Worm (Caenorhabditis elegans): ENCODE measurements around the gene B0001.7.

B0001.7 gene

DNA sequence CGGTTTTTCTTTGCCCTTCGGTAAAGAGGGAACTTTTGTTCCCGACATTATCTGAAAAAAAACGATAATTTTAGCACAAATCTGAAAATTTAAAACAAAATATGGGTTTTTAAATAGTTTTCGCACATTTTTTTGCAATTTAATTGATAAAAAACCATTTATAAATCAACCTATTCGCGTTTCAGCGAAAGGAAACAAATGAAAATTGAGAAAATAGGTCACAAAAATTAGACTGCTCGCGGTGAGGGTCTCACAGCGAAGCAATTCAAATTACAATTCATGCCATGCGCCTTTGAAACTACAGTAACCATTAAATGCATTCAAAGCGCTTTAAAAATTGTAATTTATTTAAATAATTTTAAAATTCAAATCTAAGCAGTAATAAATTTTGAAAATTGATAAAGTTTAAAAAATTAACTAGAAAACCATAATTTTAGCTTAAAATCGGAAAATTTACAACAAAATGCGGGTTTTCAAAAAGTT is at the start of gene B0001.7:
TSS of gene B0001.7 (minus strand) at position 51 of the 483 bp plus-strand sequence.
- TF ChIP-seq flt-1 (GFP tag; IDR thresholded peaks at IDR 0.05): no peak
- no peak for TF ChIP-seq tab-1 (GFP tag; IDR thresholded peaks at IDR 0.05)
- no peak for TF ChIP-seq ztf-23 (GFP tag; IDR thresholded peaks at IDR 0.05)
- no peak for TF ChIP-seq ref-1 (GFP tag; conservative IDR thresholded peaks at IDR 0.05)
- no peak for TF ChIP-seq cog-1 (tag; optimal IDR thresholded peaks at IDR 0.05)
- no peak for TF ChIP-seq ztf-29 (GFP tag; IDR thresholded peaks at IDR 0.05)
- TF ChIP-seq T22C8.4 (GFP tag; IDR thresholded peaks at IDR 0.05): no peak

DNA sequence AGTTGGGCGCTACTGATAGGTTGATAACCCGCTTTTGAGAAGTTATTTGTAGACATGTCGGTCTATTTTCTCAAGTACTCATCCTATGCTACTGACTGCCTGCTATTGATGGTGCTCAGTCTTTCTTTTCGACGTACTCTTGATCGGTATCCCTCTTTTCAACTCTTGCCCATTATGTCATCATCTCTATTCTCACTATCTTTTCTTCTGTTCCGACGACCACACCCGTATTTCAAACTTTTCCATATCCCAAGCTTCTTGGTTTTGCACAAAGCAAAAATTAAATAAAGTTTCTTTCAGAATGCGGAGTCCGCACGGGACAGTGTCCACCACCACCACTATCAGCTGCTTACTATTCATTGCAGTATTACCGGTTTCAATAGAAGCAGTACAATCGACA is 48.9 kb upstream of the B0001.7 start, which contains the start of gene F35G2.1:
TSS of gene F35G2.1 (plus strand) at position 301 of the 400 bp plus-strand sequence.
- TF ChIP-seq tab-1 (GFP tag; IDR thresholded peaks at IDR 0.05): no peak

DNA sequence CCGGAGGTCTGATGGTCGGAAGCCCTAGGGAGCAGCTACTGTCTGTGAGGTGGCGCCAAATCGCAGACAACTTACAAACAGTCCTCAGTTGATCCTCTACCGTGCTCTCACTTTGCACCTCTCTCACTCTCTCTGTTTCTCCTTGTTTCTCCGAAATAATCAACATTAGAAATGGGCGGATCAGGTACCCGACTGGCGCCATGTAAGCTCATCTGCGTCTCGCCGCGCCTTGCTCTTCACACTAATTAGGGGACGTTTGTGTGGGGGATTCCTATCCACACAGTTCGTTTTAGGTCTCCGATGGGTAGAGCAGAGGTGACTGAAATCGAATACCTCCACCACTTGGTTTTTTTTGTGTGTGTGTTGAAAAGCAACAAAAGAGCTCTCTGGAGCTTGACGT is 48.0 kb upstream of the B0001.7 start:
- TF ChIP-seq ztf-23 (GFP tag; IDR thresholded peaks at IDR 0.05): no peak

ce11 chrIV:12200812-12201211 is 46.8 kb upstream of the B0001.7 start:
- TF ChIP-seq flt-1 (GFP tag; IDR thresholded peaks at IDR 0.05) (no peak), cog-1 (tag; optimal IDR thresholded peaks at IDR 0.05) (no peak), ztf-29 (GFP tag; IDR thresholded peaks at IDR 0.05) (no peak), tab-1 (GFP tag; IDR thresholded peaks at IDR 0.05) (no peak), klf-2 (GFP tag; conservative IDR thresholded peaks at IDR 0.05) (no peak), ztf-23 (GFP tag; IDR thresholded peaks at IDR 0.05) (no peak), ref-1 (GFP tag; conservative IDR thresholded peaks at IDR 0.05) (no peak), T22C8.4 (GFP tag; IDR thresholded peaks at IDR 0.05) (no peak), med-1 (GFP tag; optimal IDR thresholded peaks at IDR 0.05; ENCODE audit: insufficient read depth) (no peak)

DNA sequence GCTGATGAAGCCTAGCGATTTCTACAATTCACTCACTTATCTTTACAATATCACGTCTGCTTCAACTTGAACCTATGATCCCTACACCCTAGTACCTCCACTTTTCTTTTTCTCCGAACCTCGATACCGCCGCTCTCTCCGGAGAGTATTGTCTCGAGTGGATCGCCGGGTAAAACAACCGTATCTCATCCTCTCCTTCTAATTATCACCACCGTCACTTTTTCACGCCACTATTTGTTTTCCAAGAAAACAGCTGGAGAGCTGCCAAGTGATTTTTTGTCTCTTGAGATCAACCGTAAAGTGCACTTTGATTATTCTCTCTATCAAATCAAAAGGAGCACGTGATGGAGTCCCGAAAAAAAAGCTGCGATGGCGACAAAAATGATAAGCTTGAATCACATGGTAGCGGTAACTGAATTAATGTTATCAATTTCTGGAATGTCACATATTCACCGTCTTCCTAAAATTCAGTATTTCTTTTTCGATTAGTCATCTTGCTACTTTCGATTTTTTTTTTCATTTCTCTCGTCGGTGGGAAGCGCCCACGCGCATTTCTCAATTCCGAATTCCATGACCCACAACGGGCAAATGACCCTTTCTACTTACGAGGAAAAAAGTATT is 45.6 kb upstream of the B0001.7 start:
- no peak for TF ChIP-seq flt-1 (GFP tag; IDR thresholded peaks at IDR 0.05)
- TF ChIP-seq ref-1 (GFP tag; conservative IDR thresholded peaks at IDR 0.05): no peak
- TF ChIP-seq cog-1 (tag; optimal IDR thresholded peaks at IDR 0.05): no peak
- no peak for TF ChIP-seq med-1 (GFP tag; optimal IDR thresholded peaks at IDR 0.05; ENCODE audit: insufficient read depth)
- TF ChIP-seq tab-1 (GFP tag; IDR thresholded peaks at IDR 0.05): no peak
- TF ChIP-seq ztf-29 (GFP tag; IDR thresholded peaks at IDR 0.05): no peak
- no peak for TF ChIP-seq ztf-23 (GFP tag; IDR thresholded peaks at IDR 0.05)
- TF ChIP-seq klf-2 (GFP tag; conservative IDR thresholded peaks at IDR 0.05): no peak
- no peak for TF ChIP-seq T22C8.4 (GFP tag; IDR thresholded peaks at IDR 0.05)

ce11 chrIV:12198816-12199215 is 44.8 kb upstream of the B0001.7 start:
- TF ChIP-seq ztf-29 (GFP tag; IDR thresholded peaks at IDR 0.05): no peak
- TF ChIP-seq med-1 (GFP tag; optimal IDR thresholded peaks at IDR 0.05; ENCODE audit: insufficient read depth): no peak
- no peak for TF ChIP-seq cog-1 (tag; optimal IDR thresholded peaks at IDR 0.05)
- no peak for TF ChIP-seq T22C8.4 (GFP tag; IDR thresholded peaks at IDR 0.05)
- TF ChIP-seq tab-1 (GFP tag; IDR thresholded peaks at IDR 0.05): no peak
- TF ChIP-seq flt-1 (GFP tag; IDR thresholded peaks at IDR 0.05): no peak
- no peak for TF ChIP-seq klf-2 (GFP tag; conservative IDR thresholded peaks at IDR 0.05)
- no peak for TF ChIP-seq ztf-23 (GFP tag; IDR thresholded peaks at IDR 0.05)
- no peak for TF ChIP-seq ref-1 (GFP tag; conservative IDR thresholded peaks at IDR 0.05)

ce11 chrIV:12197679-12198078 is 43.6 kb upstream of the B0001.7 start:
- TF ChIP-seq ztf-23 (GFP tag; IDR thresholded peaks at IDR 0.05) (no peak), klf-2 (GFP tag; conservative IDR thresholded peaks at IDR 0.05) (no peak), flt-1 (GFP tag; IDR thresholded peaks at IDR 0.05) (no peak), med-1 (GFP tag; optimal IDR thresholded peaks at IDR 0.05; ENCODE audit: insufficient read depth) (no peak), tab-1 (GFP tag; IDR thresholded peaks at IDR 0.05) (no peak), ztf-29 (GFP tag; IDR thresholded peaks at IDR 0.05) (no peak)

DNA sequence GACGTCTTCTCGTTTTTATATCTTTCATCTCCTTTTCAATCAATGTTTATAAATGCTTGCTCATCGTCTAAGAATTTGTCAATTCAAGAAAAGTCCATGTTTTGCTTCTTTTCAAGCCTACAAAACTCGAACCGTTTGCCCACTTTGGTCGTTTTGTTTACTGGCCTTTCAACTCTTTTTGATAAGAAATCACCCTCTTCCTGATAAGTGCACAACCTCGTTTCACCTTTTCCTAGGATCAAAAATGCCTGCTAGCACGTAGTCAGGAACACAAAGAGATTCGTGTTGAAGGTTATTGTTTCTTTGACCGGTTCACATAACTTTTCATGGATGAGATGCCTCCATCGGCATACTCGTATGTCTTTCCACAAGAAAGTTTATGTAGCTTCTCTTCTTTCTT is 42.6 kb upstream of the B0001.7 start:
- TF ChIP-seq ztf-23 (GFP tag; IDR thresholded peaks at IDR 0.05): no peak
- no peak for TF ChIP-seq tab-1 (GFP tag; IDR thresholded peaks at IDR 0.05)
- no peak for TF ChIP-seq med-1 (GFP tag; optimal IDR thresholded peaks at IDR 0.05; ENCODE audit: insufficient read depth)
- TF ChIP-seq cog-1 (tag; optimal IDR thresholded peaks at IDR 0.05): no peak
- TF ChIP-seq ztf-29 (GFP tag; IDR thresholded peaks at IDR 0.05): no peak
- no peak for TF ChIP-seq klf-2 (GFP tag; conservative IDR thresholded peaks at IDR 0.05)
- no peak for TF ChIP-seq T22C8.4 (GFP tag; IDR thresholded peaks at IDR 0.05)
- TF ChIP-seq flt-1 (GFP tag; IDR thresholded peaks at IDR 0.05): no peak
- no peak for TF ChIP-seq ref-1 (GFP tag; conservative IDR thresholded peaks at IDR 0.05)

- no peak for TF ChIP-seq cog-1 (tag; optimal IDR thresholded peaks at IDR 0.05)
- no peak for TF ChIP-seq ztf-23 (GFP tag; IDR thresholded peaks at IDR 0.05)
- no peak for TF ChIP-seq tab-1 (GFP tag; IDR thresholded peaks at IDR 0.05)
- no peak for TF ChIP-seq T22C8.4 (GFP tag; IDR thresholded peaks at IDR 0.05)
- no peak for TF ChIP-seq ztf-29 (GFP tag; IDR thresholded peaks at IDR 0.05)
- no peak for TF ChIP-seq med-1 (GFP tag; optimal IDR thresholded peaks at IDR 0.05; ENCODE audit: insufficient read depth)
- TF ChIP-seq flt-1 (GFP tag; IDR thresholded peaks at IDR 0.05): no peak
- TF ChIP-seq ref-1 (GFP tag; conservative IDR thresholded peaks at IDR 0.05): no peak
- no peak for TF ChIP-seq klf-2 (GFP tag; conservative IDR thresholded peaks at IDR 0.05)
Measured at ce11 chrIV:12194668-12195067, 40.6 kb upstream of the B0001.7 start.

- no peak for TF ChIP-seq cog-1 (tag; optimal IDR thresholded peaks at IDR 0.05)
- TF ChIP-seq med-1 (GFP tag; optimal IDR thresholded peaks at IDR 0.05; ENCODE audit: insufficient read depth): no peak
- no peak for TF ChIP-seq ref-1 (GFP tag; conservative IDR thresholded peaks at IDR 0.05)
Measured at ce11 chrIV:12193338-12193737, 39.3 kb upstream of the B0001.7 start.
